Worm (Caenorhabditis elegans): ENCODE results near the gene F31F4.11.

Gene F31F4.11

DNA sequence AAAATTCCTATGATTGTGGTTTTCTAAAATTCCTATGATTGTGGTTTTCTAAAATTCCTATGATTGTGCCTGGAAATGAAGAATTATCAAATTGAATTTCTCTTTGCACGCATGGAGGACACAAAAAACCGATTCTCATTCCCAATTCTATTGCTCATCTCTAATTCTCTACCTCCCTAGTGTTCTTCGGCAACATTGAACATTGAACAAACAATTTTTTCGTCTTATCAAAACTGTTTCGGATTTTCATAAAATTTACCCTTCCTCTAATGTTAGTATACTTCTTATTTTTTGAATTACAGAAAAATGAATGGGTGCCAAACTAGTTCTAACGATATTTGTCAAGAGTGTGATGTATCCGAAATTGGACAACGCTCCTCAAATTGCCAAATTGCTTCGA lies 28.0 kb downstream of the F31F4.11 start, which contains the start of gene pals-31:
TSS of gene pals-31 (plus strand) at position 301 of the 400 bp plus-strand sequence.
- TF ChIP-seq aly-1 (tag; optimal IDR thresholded peaks at IDR 0.05) (no peak), pes-1 (GFP tag; IDR thresholded peaks at IDR 0.05) (no peak), ets-7 (tag; optimal IDR thresholded peaks at IDR 0.05) (no peak), sea-1 (GFP tag; conservative IDR thresholded peaks at IDR 0.05) (no peak)

DNA sequence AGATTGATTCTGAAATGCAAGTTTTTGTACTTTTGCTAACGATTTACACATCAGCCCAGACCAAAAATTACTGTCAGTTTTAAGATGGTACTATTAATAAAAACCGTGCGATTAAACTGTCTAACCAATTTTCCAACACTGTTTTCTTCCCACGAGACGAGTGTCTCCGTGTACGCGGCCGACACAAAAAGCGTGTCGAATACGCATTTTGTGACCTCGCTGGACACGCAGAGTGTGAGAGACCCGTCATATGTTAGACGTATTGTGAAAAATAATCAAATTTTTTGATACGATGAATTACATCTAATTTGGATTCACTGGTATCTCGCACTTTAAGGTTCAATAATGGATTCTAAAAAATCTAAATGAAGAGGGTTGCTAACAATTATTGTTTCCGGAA lies 28.6 kb downstream of the F31F4.11 start:
- TF ChIP-seq ama-1 (optimal IDR thresholded peaks at IDR 0.05) (no peak), hnd-1 (tag; optimal IDR thresholded peaks at IDR 0.05) (no peak), tbx-11 (GFP tag; IDR thresholded peaks at IDR 0.05) (no peak), ceh-13 (GFP tag; optimal IDR thresholded peaks at IDR 0.05) (no peak), ets-7 (tag; optimal IDR thresholded peaks at IDR 0.05) (no peak), scrt-1 (GFP tag; IDR thresholded peaks at IDR 0.05) (no peak), sea-1 (GFP tag; conservative IDR thresholded peaks at IDR 0.05) (no peak), hmbx-1 (tag; optimal IDR thresholded peaks at IDR 0.05) (no peak), ceh-36 (tag; optimal IDR thresholded peaks at IDR 0.05) (no peak), F13C5.2 (tag; optimal IDR thresholded peaks at IDR 0.05) (no peak)

DNA sequence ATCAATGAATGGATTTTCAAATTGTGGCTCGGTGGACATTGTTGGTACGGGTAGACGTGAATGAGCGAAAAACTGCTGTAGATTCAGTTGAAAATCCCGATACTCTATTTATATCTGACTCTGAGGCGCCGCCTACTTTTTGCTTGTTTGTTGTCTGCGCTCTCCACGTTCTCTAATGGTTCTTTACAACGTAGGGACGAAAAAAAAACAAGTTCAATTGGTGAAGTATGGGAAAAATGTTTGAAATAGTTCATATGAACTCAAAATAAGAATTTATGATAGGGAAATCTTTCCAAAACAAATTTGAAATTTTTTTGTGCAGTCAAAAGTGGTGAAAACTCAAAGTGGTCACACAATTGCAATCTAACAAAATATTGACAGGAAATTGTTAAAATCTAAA lies 29.4 kb downstream of the F31F4.11 start, which contains the start of gene F48G7.10:
TSS of gene F48G7.10 (minus strand) at position 101 of the 400 bp plus-strand sequence.
- TF ChIP-seq tra-4 (tag; optimal IDR thresholded peaks at IDR 0.05) = no peak
- TF ChIP-seq ceh-13 (GFP tag; optimal IDR thresholded peaks at IDR 0.05) = no peak

DNA sequence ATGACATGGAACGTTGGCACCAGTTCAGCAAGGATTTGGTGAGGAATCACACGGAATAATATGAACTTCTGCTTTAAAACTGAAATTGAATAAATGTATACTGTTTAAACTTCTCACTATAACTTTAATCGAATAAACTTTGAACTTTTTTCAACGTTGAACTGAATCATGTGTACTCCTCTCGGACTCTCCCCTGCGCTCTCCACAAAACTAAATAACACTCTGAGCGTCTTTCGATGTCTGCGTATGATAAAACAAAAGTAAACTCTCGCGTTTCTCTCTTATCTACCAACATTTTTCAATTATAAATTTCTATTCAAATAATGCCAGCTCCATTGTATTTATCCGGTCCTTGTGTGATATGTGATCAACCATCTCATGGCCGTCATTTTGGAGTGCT lies 32.4 kb downstream of the F31F4.11 start:
- TF ChIP-seq hnd-1 (tag; optimal IDR thresholded peaks at IDR 0.05) = no peak
- no peak for TF ChIP-seq F13C5.2 (tag; optimal IDR thresholded peaks at IDR 0.05)
- TF ChIP-seq scrt-1 (GFP tag; IDR thresholded peaks at IDR 0.05) = no peak
- no peak for TF ChIP-seq pes-1 (GFP tag; IDR thresholded peaks at IDR 0.05)
- no peak for TF ChIP-seq tbx-11 (GFP tag; IDR thresholded peaks at IDR 0.05)
- no peak for TF ChIP-seq ceh-36 (tag; optimal IDR thresholded peaks at IDR 0.05)

DNA sequence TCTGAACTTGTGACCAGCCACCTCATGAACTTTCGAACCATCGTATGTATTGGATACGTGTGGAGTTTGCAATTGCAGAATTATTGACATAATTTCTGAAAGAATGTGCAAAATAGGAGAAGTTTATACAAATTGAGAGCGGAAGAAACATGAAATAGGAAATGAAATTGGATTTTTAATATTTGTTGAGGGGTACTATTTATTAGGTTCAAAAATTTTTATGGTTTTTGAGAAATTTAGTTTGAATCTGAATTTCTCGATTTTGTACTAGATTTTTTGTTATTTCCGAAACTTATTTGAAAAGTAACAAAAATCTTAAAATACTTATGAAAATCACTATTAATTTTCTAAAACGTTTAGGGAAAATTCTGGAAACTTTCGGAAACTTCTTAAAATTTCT lies 35.7 kb downstream of the F31F4.11 start, which contains the start of gene F48G7.9:
TSS of gene F48G7.9 (minus strand) at position 101 of the 400 bp plus-strand sequence.
- TF ChIP-seq B0310.2 (tag; optimal IDR thresholded peaks at IDR 0.05) = no peak
- no peak for TF ChIP-seq hnd-1 (tag; optimal IDR thresholded peaks at IDR 0.05)
- no peak for TF ChIP-seq ceh-36 (tag; optimal IDR thresholded peaks at IDR 0.05)
- no peak for TF ChIP-seq tbx-37 (GFP tag; conservative IDR thresholded peaks at IDR 0.05)
- TF ChIP-seq ets-7 (tag; optimal IDR thresholded peaks at IDR 0.05) = no peak
- no peak for TF ChIP-seq F13C5.2 (tag; optimal IDR thresholded peaks at IDR 0.05)
- TF ChIP-seq flt-1 (GFP tag; IDR thresholded peaks at IDR 0.05) = no peak
- no peak for TF ChIP-seq tbx-11 (GFP tag; IDR thresholded peaks at IDR 0.05)
- no peak for TF ChIP-seq scrt-1 (GFP tag; IDR thresholded peaks at IDR 0.05)
- no peak for TF ChIP-seq hmbx-1 (tag; optimal IDR thresholded peaks at IDR 0.05)
- TF ChIP-seq pes-1 (GFP tag; IDR thresholded peaks at IDR 0.05) = no peak
- TF ChIP-seq tra-4 (tag; optimal IDR thresholded peaks at IDR 0.05) = no peak
- TF ChIP-seq sea-1 (GFP tag; conservative IDR thresholded peaks at IDR 0.05) = no peak

DNA sequence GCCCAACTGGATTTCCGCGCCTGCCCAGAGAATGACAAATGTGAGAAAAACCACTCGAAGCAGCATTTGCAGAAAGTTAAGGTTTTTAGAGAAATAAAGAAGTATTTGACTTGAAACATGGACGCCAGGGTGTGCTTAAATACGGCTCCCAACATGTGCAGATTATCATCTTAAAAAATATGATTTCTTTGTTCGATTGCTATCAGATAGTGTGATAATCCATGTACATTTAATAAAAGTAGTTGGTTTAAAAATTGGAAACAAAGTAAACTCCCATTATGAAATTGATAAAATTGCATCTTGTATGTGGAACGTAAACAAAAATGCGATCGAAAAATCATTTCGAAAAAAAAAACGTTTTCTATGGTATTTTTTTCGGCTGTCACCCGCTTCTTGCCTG lies 36.7 kb downstream of the F31F4.11 start, which contains the start of gene F48G7.8:
TSS of gene F48G7.8 (minus strand) at position 101 of the 400 bp plus-strand sequence.
- no peak for TF ChIP-seq pes-1 (GFP tag; IDR thresholded peaks at IDR 0.05)
- no peak for TF ChIP-seq hnd-1 (tag; optimal IDR thresholded peaks at IDR 0.05)
- no peak for TF ChIP-seq ama-1 (optimal IDR thresholded peaks at IDR 0.05)
- no peak for TF ChIP-seq tra-4 (tag; optimal IDR thresholded peaks at IDR 0.05)
- no peak for TF ChIP-seq ceh-36 (tag; optimal IDR thresholded peaks at IDR 0.05)
- no peak for TF ChIP-seq flt-1 (GFP tag; IDR thresholded peaks at IDR 0.05)
- TF ChIP-seq sea-1 (GFP tag; conservative IDR thresholded peaks at IDR 0.05) = no peak
- no peak for TF ChIP-seq hmg-4 (GFP tag; optimal IDR thresholded peaks at IDR 0.05)
- no peak for TF ChIP-seq ceh-13 (GFP tag; optimal IDR thresholded peaks at IDR 0.05)
- TF ChIP-seq tbx-37 (GFP tag; conservative IDR thresholded peaks at IDR 0.05) = no peak
- no peak for TF ChIP-seq B0310.2 (tag; optimal IDR thresholded peaks at IDR 0.05)
- TF ChIP-seq ets-7 (tag; optimal IDR thresholded peaks at IDR 0.05) = no peak
- TF ChIP-seq scrt-1 (GFP tag; IDR thresholded peaks at IDR 0.05) = no peak
- no peak for TF ChIP-seq F13C5.2 (tag; optimal IDR thresholded peaks at IDR 0.05)
- no peak for TF ChIP-seq tbx-11 (GFP tag; IDR thresholded peaks at IDR 0.05)
- no peak for TF ChIP-seq hmbx-1 (tag; optimal IDR thresholded peaks at IDR 0.05)
- no peak for TF ChIP-seq aly-1 (tag; optimal IDR thresholded peaks at IDR 0.05)

DNA sequence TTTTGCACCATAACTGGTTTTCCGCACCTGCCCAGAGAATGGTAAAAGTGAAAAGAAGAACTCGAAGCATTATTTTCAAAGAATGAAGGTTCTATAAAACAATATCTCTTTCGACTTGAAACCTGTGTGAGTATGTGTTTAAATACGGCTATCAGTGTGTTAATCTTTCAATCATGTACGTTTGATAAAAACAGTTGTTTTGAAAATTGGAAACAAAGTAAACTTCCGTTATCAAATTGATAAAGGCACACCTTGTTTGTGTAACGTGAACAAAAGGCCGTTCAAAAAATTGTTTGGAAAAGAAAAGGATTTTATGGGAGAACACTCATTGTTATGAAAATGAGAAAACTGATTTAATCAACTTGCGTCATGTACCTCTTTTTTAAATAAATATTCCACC lies 37.9 kb downstream of the F31F4.11 start, which contains the start of gene F48G7.7:
TSS of gene F48G7.7 (minus strand) at position 101 of the 400 bp plus-strand sequence.
- no peak for TF ChIP-seq hmg-4 (GFP tag; optimal IDR thresholded peaks at IDR 0.05)
- no peak for TF ChIP-seq ceh-36 (tag; optimal IDR thresholded peaks at IDR 0.05)
- no peak for TF ChIP-seq tbx-37 (GFP tag; conservative IDR thresholded peaks at IDR 0.05)
- TF ChIP-seq sea-1 (GFP tag; conservative IDR thresholded peaks at IDR 0.05) = no peak
- no peak for TF ChIP-seq tbx-11 (GFP tag; IDR thresholded peaks at IDR 0.05)
- TF ChIP-seq ama-1 (optimal IDR thresholded peaks at IDR 0.05) = no peak
- no peak for TF ChIP-seq scrt-1 (GFP tag; IDR thresholded peaks at IDR 0.05)
- TF ChIP-seq ets-7 (tag; optimal IDR thresholded peaks at IDR 0.05) = no peak
- no peak for TF ChIP-seq hmbx-1 (tag; optimal IDR thresholded peaks at IDR 0.05)
- no peak for TF ChIP-seq B0310.2 (tag; optimal IDR thresholded peaks at IDR 0.05)
- no peak for TF ChIP-seq tra-4 (tag; optimal IDR thresholded peaks at IDR 0.05)
- TF ChIP-seq aly-1 (tag; optimal IDR thresholded peaks at IDR 0.05) = no peak
- TF ChIP-seq ceh-13 (GFP tag; optimal IDR thresholded peaks at IDR 0.05) = no peak
- TF ChIP-seq flt-1 (GFP tag; IDR thresholded peaks at IDR 0.05) = no peak
- TF ChIP-seq F13C5.2 (tag; optimal IDR thresholded peaks at IDR 0.05) = no peak
- TF ChIP-seq pes-1 (GFP tag; IDR thresholded peaks at IDR 0.05) = no peak
- no peak for TF ChIP-seq hnd-1 (tag; optimal IDR thresholded peaks at IDR 0.05)

DNA sequence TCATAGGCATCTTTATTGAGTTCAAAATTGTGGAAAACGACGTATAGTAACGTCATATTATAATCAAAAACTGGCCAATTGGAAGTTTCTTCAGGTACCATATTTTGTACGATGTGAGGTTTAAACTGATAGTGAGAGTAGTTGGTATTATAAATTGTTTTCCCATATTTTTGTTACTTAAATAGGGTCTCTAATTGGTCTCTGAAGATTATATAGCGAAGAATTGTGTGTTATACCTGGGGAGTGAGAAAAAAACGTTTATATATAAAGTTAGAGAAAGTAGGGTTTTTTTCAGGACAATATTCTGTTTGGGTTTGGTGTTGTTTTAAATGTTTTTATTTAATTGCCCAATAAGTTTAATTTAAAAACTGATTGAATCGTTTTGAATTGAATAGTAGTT lies 39.3 kb downstream of the F31F4.11 start, which contains the start of gene srt-17:
TSS of gene srt-17 (minus strand) at position 101 of the 400 bp plus-strand sequence.
- no peak for TF ChIP-seq ceh-13 (GFP tag; optimal IDR thresholded peaks at IDR 0.05)
- no peak for TF ChIP-seq ets-7 (tag; optimal IDR thresholded peaks at IDR 0.05)
- no peak for TF ChIP-seq hmbx-1 (tag; optimal IDR thresholded peaks at IDR 0.05)
- TF ChIP-seq B0310.2 (tag; optimal IDR thresholded peaks at IDR 0.05) = no peak
- TF ChIP-seq hnd-1 (tag; optimal IDR thresholded peaks at IDR 0.05) = no peak
- no peak for TF ChIP-seq tra-4 (tag; optimal IDR thresholded peaks at IDR 0.05)
- no peak for TF ChIP-seq F13C5.2 (tag; optimal IDR thresholded peaks at IDR 0.05)
- TF ChIP-seq aly-1 (tag; optimal IDR thresholded peaks at IDR 0.05) = no peak
- no peak for TF ChIP-seq ceh-36 (tag; optimal IDR thresholded peaks at IDR 0.05)
- TF ChIP-seq sea-1 (GFP tag; conservative IDR thresholded peaks at IDR 0.05) = no peak
- no peak for TF ChIP-seq tbx-11 (GFP tag; IDR thresholded peaks at IDR 0.05)
